Fruit fly (Drosophila melanogaster) whole organism, embryonic: ENCODE results near the gene CycG.

Experiments used
- Bgb ChIP-seq: fragments of 200-800 bp; sonication (Bioruptor generic); IDR thresholded peaks from 2 replicates; pipeline ENCODE4 v1.3.6; 2022; ENCODE audit warnings: missing biosample characterization, missing genetic modification characterization; ENCODE audit not compliant: partially characterized antibody
- Blimp-1 ChIP-seq: fragments of 200-800 bp; sonication (Bioruptor generic); optimal IDR thresholded peaks from 3 replicates; lab custom pipeline; 2018; ENCODE audit warnings: missing biosample characterization, missing genetic modification characterization, mild to moderate bottlenecking, moderate library complexity, missing genetic modification reagents
- Bteb2 ChIP-seq: fragments of 200-800 bp; sonication (Bioruptor generic); optimal IDR thresholded peaks from 2 replicates; lab custom pipeline; 2016; ENCODE audit warnings: missing biosample characterization, missing genetic modification characterization
- CG11247 ChIP-seq: fragments of 200-800 bp; sonication (Bioruptor generic); IDR thresholded peaks from 2 replicates; pipeline ENCODE4 v1.3.6; 2022; ENCODE audit warnings: missing biosample characterization, missing genetic modification characterization
- CG14014 ChIP-seq: fragments of 200-800 bp; sonication (Bioruptor generic); IDR thresholded peaks from 2 replicates; pipeline ENCODE4 v1.3.6; 2022; ENCODE audit warnings: missing biosample characterization, missing genetic modification characterization
- CG14050 ChIP-seq: fragments of 200-800 bp; sonication (Bioruptor generic); IDR thresholded peaks from 3 replicates; pipeline ENCODE4 v1.3.6; 2022; ENCODE audit warnings: missing biosample characterization, missing genetic modification characterization
- CG17359 ChIP-seq: fragments of 200-800 bp; sonication (Bioruptor generic); optimal IDR thresholded peaks from 3 replicates; lab custom pipeline; 2018; ENCODE audit warnings: missing biosample characterization, mild to moderate bottlenecking, missing genetic modification characterization, moderate library complexity
- CG17612 ChIP-seq: fragments of 200-800 bp; sonication (Bioruptor generic); IDR thresholded peaks from 2 replicates; pipeline ENCODE4 v1.3.6; 2022; ENCODE audit warnings: missing biosample characterization, missing genetic modification characterization
- CG2875 ChIP-seq: fragments of 200-800 bp; sonication (Bioruptor generic); optimal IDR thresholded peaks from 2 replicates; lab custom pipeline; 2017; ENCODE audit warnings: missing biosample characterization, mild to moderate bottlenecking, missing genetic modification characterization, missing genetic modification reagents
- CG2889 ChIP-seq: fragments of 200-800 bp; sonication (Bioruptor generic); IDR thresholded peaks from 3 replicates; pipeline ENCODE4 v1.3.6; 2022; ENCODE audit warnings: missing biosample characterization, missing genetic modification characterization
- CG30403 ChIP-seq: fragments of 200-800 bp; sonication (Bioruptor generic); optimal IDR thresholded peaks from 3 replicates; lab custom pipeline; 2016; ENCODE audit warnings: missing biosample characterization, missing genetic modification characterization
- CG8281 ChIP-seq: fragments of 200-800 bp; sonication (Bioruptor generic); optimal IDR thresholded peaks from 2 replicates; lab custom pipeline; 2018; ENCODE audit warnings: missing biosample characterization, mild to moderate bottlenecking, missing genetic modification characterization, moderate library complexity
- CG8359 ChIP-seq: fragments of 200-800 bp; sonication (Bioruptor generic); optimal IDR thresholded peaks from 2 replicates; lab custom pipeline; 2017; ENCODE audit warnings: missing biosample characterization, mild to moderate bottlenecking, missing genetic modification characterization, borderline replicate concordance
- CG9215 ChIP-seq: fragments of 200-800 bp; sonication (Bioruptor generic); IDR thresholded peaks from 2 replicates; pipeline ENCODE4 v1.3.6; 2022; ENCODE audit warnings: missing biosample characterization, missing genetic modification characterization
- CkIIα-i1 ChIP-seq: fragments of 200-800 bp; sonication (Bioruptor generic); IDR thresholded peaks from 2 replicates; pipeline ENCODE4 v1.3.6; 2022; ENCODE audit warnings: missing biosample characterization, missing genetic modification characterization
- Dfd ChIP-seq, 2 experiments: fragments of >200 bp; optimal IDR thresholded peaks; 2 replicates each; lab custom pipeline; 2017; ENCODE audit warnings: missing biosample characterization in 2 of 2, missing genetic modification characterization in 2 of 2
- Dip3 ChIP-seq: fragments of 200-800 bp; sonication (Bioruptor generic); optimal IDR thresholded peaks from 3 replicates; lab custom pipeline; 2016; ENCODE audit warnings: missing biosample characterization, missing genetic modification characterization
- Doc3 ChIP-seq: fragments of 200-800 bp; sonication (Bioruptor generic); IDR thresholded peaks from 3 replicates; pipeline ENCODE4 v1.3.6; 2022; ENCODE audit warnings: missing biosample characterization, missing genetic modification characterization; ENCODE audit not compliant: partially characterized antibody
- Gsc ChIP-seq: fragments of 200-800 bp; sonication (Bioruptor generic); IDR thresholded peaks from 2 replicates; pipeline ENCODE4 v1.3.6; 2022; ENCODE audit warnings: missing biosample characterization, missing genetic modification characterization
- HLHmδ ChIP-seq: fragments of 200-800 bp; sonication (Bioruptor generic); optimal IDR thresholded peaks from 2 replicates; lab custom pipeline; 2018; ENCODE audit warnings: missing biosample characterization, mild to moderate bottlenecking, missing genetic modification characterization, moderate library complexity
- Lim3 ChIP-seq: fragments of 200-800 bp; sonication (Bioruptor generic); IDR thresholded peaks from 2 replicates; pipeline ENCODE4 v1.3.6; 2022; ENCODE audit warnings: missing biosample characterization, missing genetic modification characterization
- MBD-R2 ChIP-seq: fragments of 200-800 bp; sonication (Bioruptor generic); IDR thresholded peaks from 2 replicates; pipeline ENCODE4 v1.3.6; 2022; ENCODE audit warnings: missing biosample characterization, missing genetic modification characterization
- Mrtf ChIP-seq: fragments of 200-800 bp; sonication (Bioruptor generic); IDR thresholded peaks from 3 replicates; pipeline ENCODE4 v1.3.6; 2022; ENCODE audit warnings: missing biosample characterization, missing genetic modification characterization
- Nf-YB ChIP-seq: fragments of 200-800 bp; sonication (Bioruptor generic); optimal IDR thresholded peaks from 3 replicates; lab custom pipeline; 2019; ENCODE audit warnings: missing biosample characterization, mild to moderate bottlenecking, missing genetic modification characterization, moderate library complexity
- Spps ChIP-seq: fragments of 200-800 bp; sonication (Bioruptor generic); optimal IDR thresholded peaks from 2 replicates; lab custom pipeline; 2018; ENCODE audit warnings: missing biosample characterization, mild to moderate bottlenecking, missing genetic modification characterization
- Stat92E ChIP-seq, 3 experiments: fragments of >200 bp in 2 of 3; fragments of 200-800 bp in 1 of 3; sonication (Bioruptor generic) in 1 of 3; optimal IDR thresholded peaks; 2 replicates each; lab custom pipeline; 2017 to 2019; ENCODE audit warnings: missing biosample characterization in 3 of 3, missing genetic modification characterization in 3 of 3, mild to moderate bottlenecking in 1 of 3, moderate library complexity in 1 of 3
- Trl ChIP-seq, 3 experiments: fragments of >200 bp in 2 of 3; fragments of 200-800 bp in 1 of 3; sonication (Bioruptor generic) in 1 of 3; optimal IDR thresholded peaks; 2 replicates in 1 of 3; 3 replicates in 2 of 3; lab custom pipeline; 2016 to 2017; ENCODE audit warnings: missing biosample characterization in 1 of 3, missing genetic modification characterization in 1 of 3
- abd-A ChIP-seq: fragments of 200-800 bp; sonication (Bioruptor generic); optimal IDR thresholded peaks from 3 replicates; lab custom pipeline; 2019; ENCODE audit warnings: missing biosample characterization, mild to moderate bottlenecking, missing genetic modification characterization, moderate library complexity
- btn ChIP-seq: fragments of 200-800 bp; sonication (Bioruptor generic); optimal IDR thresholded peaks from 2 replicates; lab custom pipeline; 2016; ENCODE audit warnings: missing biosample characterization, missing genetic modification characterization
- cg ChIP-seq: fragments of 200-800 bp; sonication (Bioruptor generic); optimal IDR thresholded peaks from 3 replicates; lab custom pipeline; 2019; ENCODE audit warnings: missing biosample characterization, mild to moderate bottlenecking, missing genetic modification characterization, moderate library complexity
- chn ChIP-seq: fragments of 200-800 bp; sonication (Bioruptor generic); optimal IDR thresholded peaks from 2 replicates; lab custom pipeline; 2016; ENCODE audit warnings: missing biosample characterization, missing genetic modification characterization
- crol ChIP-seq: fragments of 200-800 bp; sonication (Bioruptor generic); IDR thresholded peaks from 2 replicates; pipeline ENCODE4 v1.3.6; 2022; ENCODE audit warnings: missing biosample characterization, missing genetic modification characterization
- dmrt99B ChIP-seq: fragments of 200-800 bp; sonication (Bioruptor generic); optimal IDR thresholded peaks from 2 replicates; lab custom pipeline; 2018; ENCODE audit warnings: missing biosample characterization, mild to moderate bottlenecking, missing genetic modification characterization, moderate library complexity
- dpn ChIP-seq, 2 experiments: fragments of 200-800 bp; sonication (Bioruptor generic); optimal IDR thresholded peaks; 3 replicates each; lab custom pipeline; 2016; ENCODE audit warnings: missing biosample characterization in 2 of 2, missing genetic modification characterization in 2 of 2
- ftz-f1 ChIP-seq: fragments of 200-800 bp; sonication (Bioruptor generic); optimal IDR thresholded peaks from 2 replicates; lab custom pipeline; 2016; ENCODE audit warnings: missing biosample characterization, missing genetic modification characterization
- insv ChIP-seq, 2 experiments: fragments of 200-800 bp; sonication (Bioruptor generic); optimal IDR thresholded peaks; 3 replicates each; lab custom pipeline; 2016 to 2018; ENCODE audit warnings: missing biosample characterization in 2 of 2, missing genetic modification characterization in 2 of 2
- pfk ChIP-seq: fragments of 200-800 bp; sonication (Bioruptor generic); optimal IDR thresholded peaks from 2 replicates; lab custom pipeline; 2018; ENCODE audit warnings: missing biosample characterization, mild to moderate bottlenecking, missing genetic modification characterization, moderate library complexity
- pros ChIP-seq: fragments of 200-800 bp; sonication (Bioruptor generic); optimal IDR thresholded peaks from 3 replicates; lab custom pipeline; 2019; ENCODE audit warnings: missing biosample characterization, mild to moderate bottlenecking, missing genetic modification characterization, moderate library complexity
- scrt ChIP-seq: fragments of 200-800 bp; sonication (Bioruptor generic); optimal IDR thresholded peaks from 2 replicates; lab custom pipeline; 2018; ENCODE audit warnings: missing biosample characterization, mild to moderate bottlenecking, missing genetic modification characterization, moderate library complexity
- sd ChIP-seq: fragments of 200-800 bp; sonication (Bioruptor generic); optimal IDR thresholded peaks from 3 replicates; lab custom pipeline; 2018; ENCODE audit warnings: missing biosample characterization, mild to moderate bottlenecking, missing genetic modification characterization, moderate library complexity
- sens ChIP-seq: fragments of 200-800 bp; sonication (Bioruptor generic); peaks from one replicate; lab custom pipeline; 2016; ENCODE audit warnings: missing biosample characterization, missing genetic modification characterization
- shn ChIP-seq: fragments of 200-800 bp; sonication (Bioruptor generic); optimal IDR thresholded peaks from 3 replicates; lab custom pipeline; 2016; ENCODE audit warnings: missing biosample characterization, missing genetic modification characterization
- sisA ChIP-seq: fragments of 200-800 bp; sonication (Bioruptor generic); IDR thresholded peaks from 2 replicates; pipeline ENCODE4 v1.3.6; 2022; ENCODE audit warnings: missing biosample characterization, missing genetic modification characterization
- slbo ChIP-seq: fragments of 200-800 bp; sonication (Bioruptor generic); IDR thresholded peaks from 2 replicates; pipeline ENCODE4 v1.3.6; 2022; ENCODE audit warnings: missing biosample characterization, missing genetic modification characterization
- stc ChIP-seq: fragments of 200-800 bp; sonication (Bioruptor generic); IDR thresholded peaks from 2 replicates; pipeline ENCODE4 v1.3.6; 2022; ENCODE audit warnings: missing biosample characterization, missing genetic modification characterization
- tio ChIP-seq: fragments of 200-800 bp; sonication (Bioruptor generic); optimal IDR thresholded peaks from 2 replicates; lab custom pipeline; 2017; ENCODE audit warnings: missing biosample characterization, missing genetic modification characterization, inconsistent platforms
- trem ChIP-seq: fragments of 200-800 bp; optimal IDR thresholded peaks from 3 replicates; lab custom pipeline; 2019; ENCODE audit warnings: missing biosample characterization, mild to moderate bottlenecking, missing genetic modification characterization, moderate library complexity
- trh ChIP-seq: fragments of 200-800 bp; sonication (Bioruptor generic); optimal IDR thresholded peaks from 2 replicates; lab custom pipeline; 2016; ENCODE audit warnings: missing biosample characterization, missing genetic modification characterization
- ttk ChIP-seq: fragments of 200-800 bp; sonication (Bioruptor generic); IDR thresholded peaks from 2 replicates; pipeline ENCODE4 v2.1.2; 2022; ENCODE audit warnings: missing biosample characterization, missing genetic modification characterization
- wek ChIP-seq: fragments of 200-800 bp; sonication (Bioruptor generic); optimal IDR thresholded peaks from 3 replicates; lab custom pipeline; 2018; ENCODE audit warnings: missing biosample characterization, mild to moderate bottlenecking, missing genetic modification characterization, moderate library complexity

Gene CycG

DNA sequence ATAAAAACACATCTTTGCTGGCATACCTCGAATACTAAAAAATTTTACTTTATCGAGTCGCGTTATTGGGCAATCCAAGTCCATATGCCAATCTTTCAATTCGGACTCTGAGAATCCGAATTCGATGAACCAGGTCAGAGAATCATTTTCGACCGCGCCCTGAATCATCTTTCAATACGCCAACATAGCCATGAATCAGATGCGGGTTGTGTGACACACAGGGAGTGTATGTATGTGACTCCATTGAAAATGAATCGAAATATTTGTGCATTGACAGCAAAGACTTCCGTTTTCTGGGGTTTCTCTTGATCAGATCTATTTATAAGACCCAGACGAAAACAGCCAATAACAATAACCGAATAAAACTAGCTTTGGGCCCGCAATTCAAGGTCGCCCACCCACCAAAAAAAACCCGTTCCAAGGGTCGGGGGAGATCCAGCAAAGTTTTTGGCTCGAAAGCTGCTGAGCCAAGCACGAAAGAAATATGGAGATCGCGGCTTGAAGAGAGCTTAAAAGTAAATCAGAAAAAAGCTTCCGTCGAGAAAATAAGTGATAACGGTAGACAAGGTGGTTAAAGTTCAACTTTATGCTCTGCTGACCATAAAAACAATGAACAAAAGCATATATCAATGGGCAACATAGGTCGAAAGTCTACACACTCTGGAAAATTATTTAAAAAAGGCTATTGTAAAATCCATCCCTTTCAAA lies 7.9 kb downstream of the CycG start (continued):
- TF ChIP-seq CG8281 (tag; lab: Kevin White, UChicago) (peak; percentile 60), ftz-f1 (GFP tag; lab: Kevin White, UChicago) (peak; percentile 72), slbo (peak; percentile 36; the same call in 1 of the 2 replicates), cg (GFP tag; lab: Kevin White, UChicago) (no peak), trem (tag; lab: Kevin White, UChicago) (no peak), pros (GFP tag; lab: Kevin White, UChicago) (no peak), dpn (GFP tag; optimal IDR thresholded peaks at IDR 0.05; lab: Kevin White, UChicago) (no peak), sd (tag; lab: Kevin White, UChicago) (peak; percentile 44), Bgb (0 out of 2 replicates have a peak, but pooled peaks have one; percentile 10), scrt (no peak), CG14050 (no peak), CG17359 (tag; lab: Kevin White, UChicago) (no peak), abd-A (tag; lab: Kevin White, UChicago) (no peak), CG30403 (GFP tag; lab: Kevin White, UChicago) (no peak), CG9215 (no peak), dmrt99B (tag; lab: Kevin White, UChicago) (no peak), sens (GFP tag; lab: Kevin White, UChicago) (no peak), wek (GFP tag; lab: Kevin White, UChicago) (no peak)

- TF ChIP-seq Bteb2 (GFP tag; lab: Kevin White, UChicago), result peak; percentile 30
- TF ChIP-seq Mrtf, result no peak
- no peak for TF ChIP-seq Doc3 (GFP tag; lab: Robert Waterston, UW)
- TF ChIP-seq shn (GFP tag; lab: Kevin White, UChicago), result no peak
- no peak for TF ChIP-seq trh (GFP tag; lab: Kevin White, UChicago)
- no peak for TF ChIP-seq btn (GFP tag; lab: Kevin White, UChicago)
- TF ChIP-seq CG8359 (GFP tag; lab: Kevin White, UChicago), result no peak
- TF ChIP-seq Stat92E (GFP tag; optimal IDR thresholded peaks at IDR 0.05; lab: Kevin White, UChicago), result no peak
- TF ChIP-seq pfk (GFP tag; lab: Kevin White, UChicago), result peak; percentile 44
- TF ChIP-seq stc, result no peak
- TF ChIP-seq Lim3, result no peak
- no peak for TF ChIP-seq CG11247 (GFP tag; lab: Robert Waterston, UW)
- no peak for TF ChIP-seq Nf-YB (GFP tag; lab: Kevin White, UChicago)
- no peak for TF ChIP-seq insv (GFP tag; optimal IDR thresholded peaks at IDR 0.05; lab: Kevin White, UChicago)
- TF ChIP-seq tio, result no peak
- no peak for TF ChIP-seq crol (GFP tag; lab: Robert Waterston, UW)
- peak; percentile 82 for TF ChIP-seq Blimp-1 (GFP tag; lab: Kevin White, UChicago)
- no peak for TF ChIP-seq Spps
- TF ChIP-seq CG2875, result peak; percentile 21
- no peak for TF ChIP-seq CkIIα-i1 (GFP tag; lab: Robert Waterston, UW)
- no peak for TF ChIP-seq CG17612 (GFP tag; lab: Robert Waterston, UW)
- no peak for TF ChIP-seq HLHmδ (GFP tag; lab: Kevin White, UChicago)
- TF ChIP-seq Dfd (GFP tag; optimal IDR thresholded peaks at IDR 0.05; lab: Kevin White, UChicago), result no peak
- no peak for TF ChIP-seq CG2889
- TF ChIP-seq CG14014 (GFP tag; lab: Robert Waterston, UW), result peak; percentile 31; the same call in 1 of the 2 replicates
- no peak for TF ChIP-seq Gsc (GFP tag; lab: Robert Waterston, UW)
- no peak for TF ChIP-seq sisA (GFP tag; lab: Robert Waterston, UW)
- TF ChIP-seq chn (GFP tag; lab: Kevin White, UChicago), result no peak
- TF ChIP-seq Dip3 (GFP tag; lab: Kevin White, UChicago), result no peak
- no peak for TF ChIP-seq Trl (optimal IDR thresholded peaks at IDR 0.05; lab: Kevin White, UChicago)
- no peak for TF ChIP-seq Trl (GFP tag; optimal IDR thresholded peaks at IDR 0.05; lab: Kevin White, UChicago)
- no peak for TF ChIP-seq ttk (GFP tag; lab: Robert Waterston, UW)
- no peak for TF ChIP-seq MBD-R2 (GFP tag; lab: Robert Waterston, UW)
Measured at dm6 chr3R:31603655-31604054, 8.8 kb downstream of the CycG start.
